Fruit fly (Drosophila melanogaster): ENCODE data around the gene Srp72.

Gene Srp72

dm6 chr3R:20588480-20588785, at the start of gene Srp72:
Gene Srp72 (plus strand): TSS chr3R:20588711.
- TF ChIP-seq Eip93F (GFP tag; optimal IDR thresholded peaks at IDR 0.05) (peak; percentile 30), dsx (GFP tag; optimal IDR thresholded peaks at IDR 0.05; ENCODE audit: poor library complexity, severe bottlenecking) (no peak), Sox14 (GFP tag; optimal IDR thresholded peaks at IDR 0.05) (peak; percentile 26), net (GFP tag; optimal IDR thresholded peaks at IDR 0.05) (no peak), CG8632 (GFP tag; optimal IDR thresholded peaks at IDR 0.05) (peak; percentile 29), CG6792 (GFP tag; optimal IDR thresholded peaks at IDR 0.05) (peak; percentile 6), CG31627 (GFP tag; optimal IDR thresholded peaks at IDR 0.05) (peak; percentile 43), spab (GFP tag; optimal IDR thresholded peaks at IDR 0.05) (no peak), Eip78C (GFP tag) (peak; percentile 77), lz (GFP tag; optimal IDR thresholded peaks at IDR 0.05) (peak; percentile 55), esn (GFP tag; optimal IDR thresholded peaks at IDR 0.05) (peak; percentile 60), CG6854 (GFP tag; optimal IDR thresholded peaks at IDR 0.05) (no peak), fd59A (GFP tag; optimal IDR thresholded peaks at IDR 0.05) (no peak), CG10669 (GFP tag; optimal IDR thresholded peaks at IDR 0.05) (peak; percentile 41), CG8119 (GFP tag; IDR thresholded peaks at IDR 0.05) (peak; percentile 58; the same call in 1 of the 3 replicates), CG4318 (GFP tag; optimal IDR thresholded peaks at IDR 0.05) (no peak), Sox15 (GFP tag; optimal IDR thresholded peaks at IDR 0.05) (peak; percentile 40), CG6808 (GFP tag; optimal IDR thresholded peaks at IDR 0.05) (peak; percentile 41), svp (GFP tag) (peak; percentile 81), Sox102F (GFP tag; optimal IDR thresholded peaks at IDR 0.05) (peak; percentile 20), Lpt (GFP tag; optimal IDR thresholded peaks at IDR 0.05) (peak; percentile 35), CG15336 (GFP tag; IDR thresholded peaks at IDR 0.05) (peak; percentile 34; the same call in 1 of the 2 replicates), Ets21C (GFP tag; optimal IDR thresholded peaks at IDR 0.05) (peak; percentile 0), acj6 (GFP tag; optimal IDR thresholded peaks at IDR 0.05) (peak; percentile 58), Hr4 (GFP tag; optimal IDR thresholded peaks at IDR 0.05) (peak; percentile 59), Eip75B (GFP tag; optimal IDR thresholded peaks at IDR 0.05) (peak; percentile 40), CG11762 (GFP tag; optimal IDR thresholded peaks at IDR 0.05; ENCODE audit: insufficient read depth) (no peak), CG11294 (GFP tag; IDR thresholded peaks at IDR 0.05) (peak; percentile 8; the same call in 1 of the 2 replicates), cyc (GFP tag; optimal IDR thresholded peaks at IDR 0.05) (peak; percentile 31), Ets96B (tag; optimal IDR thresholded peaks at IDR 0.05) (no peak), dac (GFP tag; optimal IDR thresholded peaks at IDR 0.05) (no peak), ss (GFP tag; optimal IDR thresholded peaks at IDR 0.05) (peak in 1 of 2 experiments; percentile 15), achi (GFP tag; optimal IDR thresholded peaks at IDR 0.05) (peak; percentile 56), vri (GFP tag; optimal IDR thresholded peaks at IDR 0.05) (no peak), Met (GFP tag; optimal IDR thresholded peaks at IDR 0.05) (peak; percentile 55), CG6276 (GFP tag; optimal IDR thresholded peaks at IDR 0.05) (no peak), CG34406 (GFP tag; optimal IDR thresholded peaks at IDR 0.05) (peak; percentile 44), salr (GFP tag; optimal IDR thresholded peaks at IDR 0.05) (no peak), fd85E (GFP tag; optimal IDR thresholded peaks at IDR 0.05) (no peak), pdm3 (GFP tag; optimal IDR thresholded peaks at IDR 0.05) (peak; percentile 55), Hr38 (GFP tag; optimal IDR thresholded peaks at IDR 0.05) (no peak), CG6163 (GFP tag; IDR thresholded peaks at IDR 0.05) (no peak), CG10631 (GFP tag; optimal IDR thresholded peaks at IDR 0.05) (peak; percentile 48), CG11902 (GFP tag; optimal IDR thresholded peaks at IDR 0.05) (peak; percentile 46), CG32006 (GFP tag; optimal IDR thresholded peaks at IDR 0.05) (peak; percentile 34), fkh (GFP tag; optimal IDR thresholded peaks at IDR 0.05) (peak; percentile 13), CG16779 (tag; optimal IDR thresholded peaks at IDR 0.05) (no peak), Blimp-1 (GFP tag; optimal IDR thresholded peaks at IDR 0.05) (no peak), eg (GFP tag; IDR thresholded peaks at IDR 0.05) (peak; percentile 49; the same call in 1 of the 3 replicates), CG9139 (GFP tag; optimal IDR thresholded peaks at IDR 0.05) (no peak), OdsH (GFP tag; optimal IDR thresholded peaks at IDR 0.05) (peak; percentile 54), Hr39 (GFP tag; optimal IDR thresholded peaks at IDR 0.05) (peak; percentile 45)
